Fruit fly (Drosophila melanogaster) whole organism, embryonic: Measurements from ENCODE around the gene CG6409.

ENCODE experiments used
- CG10321 ChIP-seq: fragments of 200-800 bp; sonication (Bioruptor generic); IDR thresholded peaks from 2 replicates; pipeline ENCODE4 v1.3.6; 2022; ENCODE audit warnings: missing biosample characterization, missing genetic modification characterization
- CG11504 ChIP-seq: fragments of 200-800 bp; sonication (Bioruptor generic); optimal IDR thresholded peaks from 3 replicates; lab custom pipeline; 2019; ENCODE audit warnings: missing biosample characterization, mild to moderate bottlenecking, missing genetic modification characterization, moderate library complexity
- CG11560 ChIP-seq: fragments of 200-800 bp; sonication (Bioruptor generic); IDR thresholded peaks from 3 replicates; pipeline ENCODE4 v1.3.6; 2022; ENCODE audit warnings: missing biosample characterization, missing genetic modification characterization
- CG1233 ChIP-seq: fragments of 200-800 bp; sonication (Bioruptor generic); optimal IDR thresholded peaks from 4 replicates; lab custom pipeline; 2018; ENCODE audit warnings: missing biosample characterization, mild to moderate bottlenecking, missing genetic modification characterization
- CG13624 ChIP-seq: fragments of 200-800 bp; sonication (Bioruptor generic); optimal IDR thresholded peaks from 2 replicates; lab custom pipeline; 2016; ENCODE audit warnings: missing biosample characterization, missing genetic modification characterization
- CG14710 ChIP-seq: fragments of 200-800 bp; sonication (Bioruptor generic); optimal IDR thresholded peaks from 3 replicates; lab custom pipeline; 2019; ENCODE audit warnings: missing biosample characterization, mild to moderate bottlenecking, missing genetic modification characterization, moderate library complexity
- CG15696 ChIP-seq: fragments of 200-800 bp; sonication (Bioruptor generic); optimal IDR thresholded peaks from 2 replicates; lab custom pipeline; 2019; ENCODE audit warnings: missing biosample characterization, mild to moderate bottlenecking, missing genetic modification characterization, moderate library complexity
- CG1647 ChIP-seq: fragments of 200-800 bp; sonication (Bioruptor generic); optimal IDR thresholded peaks from 3 replicates; lab custom pipeline; 2016; ENCODE audit warnings: missing biosample characterization, missing genetic modification characterization
- CG16779 ChIP-seq: fragments of 200-800 bp; sonication (Bioruptor generic); IDR thresholded peaks from 2 replicates; pipeline ENCODE4 v1.3.6; 2022; ENCODE audit warnings: missing biosample characterization, missing genetic modification characterization
- CG1832 ChIP-seq: fragments of 200-800 bp; sonication (Bioruptor generic); optimal IDR thresholded peaks from 2 replicates; lab custom pipeline; 2017; ENCODE audit warnings: missing biosample characterization, mild to moderate bottlenecking, missing genetic modification characterization, inconsistent platforms
- CG18476 ChIP-seq: fragments of 200-800 bp; sonication (Bioruptor generic); optimal IDR thresholded peaks from 2 replicates; lab custom pipeline; 2016; ENCODE audit warnings: missing biosample characterization, mild to moderate bottlenecking, missing genetic modification characterization
- CG30431 ChIP-seq: fragments of 200-800 bp; sonication (Bioruptor generic); optimal IDR thresholded peaks from 2 replicates; lab custom pipeline; 2017; ENCODE audit warnings: missing biosample characterization, missing genetic modification characterization
- CG34224 ChIP-seq: fragments of 200-800 bp; sonication (Bioruptor generic); IDR thresholded peaks from 3 replicates; pipeline ENCODE4 v1.3.6; 2022; ENCODE audit warnings: missing biosample characterization, missing genetic modification characterization; ENCODE audit not compliant: partially characterized antibody
- CG3726 ChIP-seq: fragments of 200-800 bp; sonication (Bioruptor generic); IDR thresholded peaks from 3 replicates; pipeline ENCODE4, ENCODE4 v1.3.6; 2022; ENCODE audit warnings: missing biosample characterization, missing genetic modification characterization
- CG4707 ChIP-seq: fragments of 200-800 bp; sonication (Bioruptor generic); optimal IDR thresholded peaks from 2 replicates; lab custom pipeline; 2018; ENCODE audit warnings: missing biosample characterization, mild to moderate bottlenecking, missing genetic modification characterization, moderate library complexity
- CG6175 ChIP-seq: fragments of 200-800 bp; sonication (Bioruptor generic); IDR thresholded peaks from 3 replicates; pipeline ENCODE4 v1.3.6; 2022; ENCODE audit warnings: missing biosample characterization, missing genetic modification characterization
- CG7786 ChIP-seq: fragments of 200-800 bp; sonication (Bioruptor generic); optimal IDR thresholded peaks from 2 replicates; lab custom pipeline; 2016; ENCODE audit warnings: missing biosample characterization, missing genetic modification characterization
- CG9437 ChIP-seq: fragments of 200-800 bp; sonication (Bioruptor generic); optimal IDR thresholded peaks from 2 replicates; lab custom pipeline; 2018; ENCODE audit warnings: missing biosample characterization, mild to moderate bottlenecking, missing genetic modification characterization
- CTCF ChIP-seq: fragments of 200-800 bp; sonication (Bioruptor generic); optimal IDR thresholded peaks from 2 replicates; lab custom pipeline; 2017; ENCODE audit warnings: missing biosample characterization, mild to moderate bottlenecking, missing genetic modification characterization, moderate library complexity
- CrebB ChIP-seq: fragments of 200-800 bp; sonication (Bioruptor generic); optimal IDR thresholded peaks from 3 replicates; lab custom pipeline; 2018; ENCODE audit warnings: missing biosample characterization, mild to moderate bottlenecking, missing genetic modification characterization
- D ChIP-seq, 2 experiments: fragments of 200-800 bp in 1 of 2; fragments of >200 bp in 1 of 2; sonication (Bioruptor generic) in 1 of 2; optimal IDR thresholded peaks; 2 replicates in 1 of 2; 3 replicates in 1 of 2; lab custom pipeline; 2017; ENCODE audit warnings: mild to moderate bottlenecking in 1 of 2, missing biosample characterization in 1 of 2, missing genetic modification characterization in 1 of 2, missing genetic modification reagents in 1 of 2
- Drgx ChIP-seq: fragments of 200-800 bp; sonication (Bioruptor generic); IDR thresholded peaks from 2 replicates; pipeline ENCODE4 v1.3.6; 2022; ENCODE audit warnings: missing biosample characterization, missing genetic modification characterization
- Eip74EF ChIP-seq, 2 experiments: fragments of 200-800 bp in 1 of 2; fragments of >200 bp in 1 of 2; sonication (Bioruptor generic) in 1 of 2; optimal IDR thresholded peaks; 2 replicates each; lab custom pipeline; 2017 to 2019; ENCODE audit warnings: missing biosample characterization in 2 of 2, missing genetic modification characterization in 2 of 2, mild to moderate bottlenecking in 1 of 2, moderate library complexity in 1 of 2
- Hey ChIP-seq: fragments of 200-800 bp; sonication (Bioruptor generic); optimal IDR thresholded peaks from 3 replicates; lab custom pipeline; 2018; ENCODE audit warnings: missing biosample characterization, mild to moderate bottlenecking, missing genetic modification characterization
- Hsf ChIP-seq: fragments of 200-800 bp; sonication (Bioruptor generic); optimal IDR thresholded peaks from 3 replicates; lab custom pipeline; 2016; ENCODE audit warnings: missing biosample characterization, missing genetic modification characterization
- Mad ChIP-seq: fragments of 200-800 bp; sonication (Bioruptor generic); optimal IDR thresholded peaks from 2 replicates; lab custom pipeline; 2016; ENCODE audit warnings: missing biosample characterization, missing genetic modification characterization
- Med ChIP-seq: fragments of 200-800 bp; sonication (Bioruptor generic); peaks from one replicate; lab custom pipeline; 2016; ENCODE audit warnings: missing biosample characterization, missing genetic modification characterization, mild to moderate bottlenecking, inconsistent platforms, moderate library complexity
- Mes4 ChIP-seq: fragments of 200-800 bp; sonication (Bioruptor generic); optimal IDR thresholded peaks from 2 replicates; lab custom pipeline; 2016; ENCODE audit warnings: missing biosample characterization, missing genetic modification characterization
- NC2β ChIP-seq: fragments of 200-800 bp; sonication (Bioruptor generic); optimal IDR thresholded peaks from 2 replicates; lab custom pipeline; 2016; ENCODE audit warnings: missing biosample characterization, missing genetic modification characterization
- Poxn ChIP-seq: fragments of 200-800 bp; sonication (Bioruptor generic); IDR thresholded peaks from 2 replicates; pipeline ENCODE4 v1.3.6; 2022; ENCODE audit warnings: missing biosample characterization, missing genetic modification characterization
- Rfx ChIP-seq: fragments of 200-800 bp; sonication (Bioruptor generic); IDR thresholded peaks from 2 replicates; pipeline ENCODE4 v1.3.6; 2022; ENCODE audit warnings: missing biosample characterization, missing genetic modification characterization
- Side ChIP-seq: fragments of 200-800 bp; sonication (Bioruptor generic); optimal IDR thresholded peaks from 2 replicates; lab custom pipeline; 2016; ENCODE audit warnings: missing biosample characterization, missing genetic modification characterization
- Sox100B ChIP-seq: fragments of 200-800 bp; sonication (Bioruptor generic); optimal IDR thresholded peaks from 3 replicates; lab custom pipeline; 2018; ENCODE audit warnings: missing biosample characterization, mild to moderate bottlenecking, missing genetic modification characterization
- ash1 ChIP-seq: fragments of 200-800 bp; sonication (Bioruptor generic); optimal IDR thresholded peaks from 2 replicates; lab custom pipeline; 2018; ENCODE audit warnings: missing biosample characterization, mild to moderate bottlenecking, missing genetic modification characterization
- cad ChIP-seq: fragments of >200 bp; optimal IDR thresholded peaks from 2 replicates; lab custom pipeline; 2017; ENCODE audit warnings: missing biosample characterization, missing genetic modification characterization
- da ChIP-seq: fragments of 200-800 bp; sonication (Bioruptor generic); optimal IDR thresholded peaks from 2 replicates; lab custom pipeline; 2016; ENCODE audit warnings: missing biosample characterization, missing genetic modification characterization
- fd102C ChIP-seq: fragments of 200-800 bp; sonication (Bioruptor generic); optimal IDR thresholded peaks from 2 replicates; lab custom pipeline; 2018; ENCODE audit warnings: missing biosample characterization, mild to moderate bottlenecking, missing genetic modification characterization, moderate library complexity
- grn ChIP-seq: fragments of 200-800 bp; sonication (Bioruptor generic); optimal IDR thresholded peaks from 3 replicates; lab custom pipeline; 2017; ENCODE audit warnings: missing biosample characterization, missing genetic modification characterization
- hb ChIP-seq: fragments of 200-800 bp; sonication (Bioruptor generic); IDR thresholded peaks from 3 replicates; pipeline ENCODE4 v1.3.6; 2022; ENCODE audit warnings: missing biosample characterization, missing genetic modification characterization; ENCODE audit not compliant: partially characterized antibody
- ind ChIP-seq: fragments of 200-800 bp; sonication (Bioruptor generic); optimal IDR thresholded peaks from 3 replicates; lab custom pipeline; 2016; ENCODE audit warnings: missing biosample characterization, missing genetic modification characterization
- kah ChIP-seq: fragments of 200-800 bp; sonication (Bioruptor generic); optimal IDR thresholded peaks from 2 replicates; lab custom pipeline; 2018; ENCODE audit warnings: missing biosample characterization, mild to moderate bottlenecking, missing genetic modification characterization
- lola ChIP-seq, 3 experiments: fragments of >200 bp in 2 of 3; fragments of 200-800 bp in 1 of 3; sonication (Bioruptor generic) in 1 of 3; optimal IDR thresholded peaks; 2 replicates each; lab custom pipeline; 2017 to 2019; ENCODE audit warnings: missing biosample characterization in 3 of 3, missing genetic modification characterization in 3 of 3, mild to moderate bottlenecking in 1 of 3, moderate library complexity in 1 of 3
- pita ChIP-seq: fragments of 200-800 bp; sonication (Bioruptor generic); optimal IDR thresholded peaks from 2 replicates; lab custom pipeline; 2017; ENCODE audit warnings: missing biosample characterization, mild to moderate bottlenecking, missing genetic modification characterization
- rib ChIP-seq: fragments of 200-800 bp; sonication (Bioruptor generic); IDR thresholded peaks from 2 replicates; pipeline ENCODE4 v1.3.6; 2022; ENCODE audit warnings: missing biosample characterization, missing genetic modification characterization
- slbo ChIP-seq: fragments of 200-800 bp; sonication (Bioruptor generic); IDR thresholded peaks from 2 replicates; pipeline ENCODE4 v1.3.6; 2022; ENCODE audit warnings: missing biosample characterization, missing genetic modification characterization
- sob ChIP-seq: fragments of 200-800 bp; sonication (Bioruptor generic); IDR thresholded peaks from 2 replicates; pipeline ENCODE4 v1.3.6; 2022; ENCODE audit warnings: missing biosample characterization, missing genetic modification characterization
- sr ChIP-seq: fragments of 200-800 bp; sonication (Bioruptor generic); IDR thresholded peaks from 3 replicates; pipeline ENCODE4 v1.3.6; 2022; ENCODE audit warnings: missing biosample characterization, missing genetic modification characterization
- tna ChIP-seq: fragments of 200-800 bp; sonication (Bioruptor generic); IDR thresholded peaks from 2 replicates; pipeline ENCODE4 v1.3.6; 2022; ENCODE audit warnings: missing biosample characterization, missing genetic modification characterization; ENCODE audit not compliant: partially characterized antibody
- trh ChIP-seq: fragments of 200-800 bp; sonication (Bioruptor generic); optimal IDR thresholded peaks from 2 replicates; lab custom pipeline; 2016; ENCODE audit warnings: missing biosample characterization, missing genetic modification characterization
- vvl ChIP-seq: fragments of 200-800 bp; sonication (Bioruptor generic); IDR thresholded peaks from 2 replicates; pipeline ENCODE4 v1.3.6; 2022; ENCODE audit warnings: missing biosample characterization, missing genetic modification characterization
- wor ChIP-seq: fragments of 200-800 bp; sonication (Bioruptor generic); IDR thresholded peaks from 2 replicates; pipeline ENCODE4 v1.3.6; 2022; ENCODE audit warnings: missing biosample characterization, missing genetic modification characterization

The CG6409 gene

dm6 chr3L:10893156-10893784 is 11.1 kb upstream of the CG6409 start (continued):
- TF ChIP-seq tna (GFP tag; lab: Robert Waterston, UW) (no peak), CG9437 (GFP tag; lab: Kevin White, UChicago) (peak; percentile 59), rib (no peak), CG11560 (tag; lab: Robert Waterston, UW) (no peak), wor (GFP tag; lab: Robert Waterston, UW) (no peak), pita (GFP tag; lab: Kevin White, UChicago) (no peak), hb (GFP tag; lab: Robert Waterston, UW) (no peak), CG1832 (GFP tag; lab: Kevin White, UChicago) (no peak), CG15696 (tag; lab: Kevin White, UChicago) (peak; percentile 16), fd102C (no peak), CTCF (peak; percentile 5), CG18476 (GFP tag; lab: Kevin White, UChicago) (no peak), CG3726 (GFP tag; lab: Robert Waterston, UW) (no peak), NC2β (no peak), Rfx (GFP tag; lab: Robert Waterston, UW) (peak; percentile 31; the same call in 1 of the 2 replicates), Mad (no peak), Poxn (no peak), Side (no peak), CG1647 (GFP tag; lab: Kevin White, UChicago) (no peak), CG4707 (GFP tag; lab: Kevin White, UChicago) (no peak), Hsf (GFP tag; lab: Kevin White, UChicago) (no peak), sr (GFP tag; lab: Robert Waterston, UW) (no peak), CG10321 (no peak), ash1 (no peak), da (GFP tag; lab: Kevin White, UChicago) (no peak), grn (GFP tag; lab: Kevin White, UChicago) (no peak), CG16779 (GFP tag; lab: Robert Waterston, UW) (no peak), CG13624 (no peak), lola (GFP tag; optimal IDR thresholded peaks at IDR 0.05; lab: Kevin White, UChicago) (peak in 1 of 3 experiments; percentile 45), Med (GFP tag; lab: Kevin White, UChicago) (peak; percentile 51), kah (no peak), D (optimal IDR thresholded peaks at IDR 0.05; lab: Kevin White, UChicago) (no peak), D (GFP tag; optimal IDR thresholded peaks at IDR 0.05; lab: Kevin White, UChicago) (peak; percentile 39), CG7786 (GFP tag; lab: Kevin White, UChicago) (no peak), CG14710 (tag; lab: Kevin White, UChicago) (peak; percentile 34), Mes4 (GFP tag; lab: Kevin White, UChicago) (no peak), CG1233 (GFP tag; lab: Kevin White, UChicago) (peak; percentile 36), Sox100B (GFP tag; lab: Kevin White, UChicago) (peak; percentile 79), vvl (GFP tag; lab: Robert Waterston, UW) (peak; percentile 80), cad (GFP tag; lab: Kevin White, UChicago) (no peak), trh (GFP tag; lab: Kevin White, UChicago) (no peak), slbo (GFP tag; lab: Robert Waterston, UW) (peak; percentile 58; the same call in 1 of the 2 replicates), Drgx (no peak), CG11504 (tag; lab: Kevin White, UChicago) (peak; percentile 81), Hey (tag; lab: Kevin White, UChicago) (no peak), sob (GFP tag; lab: Robert Waterston, UW) (no peak), CG30431 (GFP tag; lab: Kevin White, UChicago) (no peak), CG34224 (no peak), ind (GFP tag; lab: Kevin White, UChicago) (peak; percentile 30), CrebB (tag; lab: Kevin White, UChicago) (no peak), CG6175 (no peak), Eip74EF (GFP tag; optimal IDR thresholded peaks at IDR 0.05; lab: Kevin White, UChicago) (peak in 1 of 2 experiments; percentile 53)
